Worm (Caenorhabditis elegans) whole organism, mixed stage, embryonic: ENCODE data around the gene C16B8.2.

Source experiments
- lsy-2 ChIP-seq: fragments of 150-350 bp; optimal IDR thresholded peaks from 2 replicates; lab custom pipeline; 2014; ENCODE audit warnings: missing biosample characterization, missing genetic modification characterization
- mep-1 ChIP-seq: fragments of 150-350 bp; optimal IDR thresholded peaks from 2 replicates; lab custom pipeline; 2017; ENCODE audit warnings: missing biosample characterization, missing genetic modification reagents, missing genetic modification characterization, inconsistent platforms
- nhr-28 ChIP-seq: fragments of 150-350 bp; optimal IDR thresholded peaks from 2 replicates; lab custom pipeline; 2014; ENCODE audit warnings: missing biosample characterization, missing genetic modification characterization
- unc-39 ChIP-seq: fragments of 150-350 bp; optimal IDR thresholded peaks from 2 replicates; lab custom pipeline; 2014; ENCODE audit warnings: missing biosample characterization, missing genetic modification characterization

- TF ChIP-seq nhr-28 (tag; lab: Kevin White, UChicago) (no peak), lsy-2 (tag; lab: Kevin White, UChicago) (no peak), unc-39 (tag; lab: Kevin White, UChicago) (no peak), mep-1 (tag; lab: Kevin White, UChicago) (no peak)
Measured at ce11 chrX:4005014-4005413, 38.8 kb upstream of the C16B8.2 start, which contains the start of gene R02E12.4.
